Worm (Caenorhabditis elegans): ENCODE results near the gene trpa-1.
A peak's percentile ranks its signal among the peaks of the same experiment; 100 is the strongest.

Gene trpa-1

DNA sequence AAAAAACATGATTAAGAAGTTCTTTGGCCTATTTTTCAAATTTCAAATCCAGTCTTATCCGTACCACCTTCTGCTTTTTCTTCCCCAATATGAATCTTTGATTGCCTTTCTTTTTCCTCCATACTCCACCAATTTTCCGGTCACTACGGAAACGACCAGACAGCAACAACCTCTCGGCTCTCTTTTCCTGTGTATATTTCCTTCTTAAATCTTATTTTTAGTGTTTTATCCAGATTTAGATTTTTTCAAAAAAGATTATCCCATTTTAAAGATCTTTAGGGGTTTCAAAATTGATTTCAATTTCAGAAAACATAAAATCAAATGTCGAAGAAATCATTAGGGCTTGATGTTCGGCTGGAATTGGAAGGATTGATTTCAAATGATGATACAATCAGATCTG lies at the start of gene trpa-1:
Gene trpa-1, plus strand, starts transcription at position 301 of the 400 bp plus-strand sequence.
- TF ChIP-seq skn-1 (tag; optimal IDR thresholded peaks at IDR 0.05) (no peak), arid-1 (GFP tag; conservative IDR thresholded peaks at IDR 0.05) (no peak), lin-29 (GFP tag; IDR thresholded peaks at IDR 0.05) (no peak), zip-11 (GFP tag; IDR thresholded peaks at IDR 0.05) (no peak), duxl-1 (tag; optimal IDR thresholded peaks at IDR 0.05; ENCODE audit: poor library complexity) (no peak), T26A8.4 (GFP tag; IDR thresholded peaks at IDR 0.05) (no peak), fkh-10 (GFP tag; optimal IDR thresholded peaks at IDR 0.05) (no peak), nhr-25 (tag; optimal IDR thresholded peaks at IDR 0.05; ENCODE audit: borderline replicate concordance, insufficient read depth) (no peak)

ce11 chrIV:11820067-11820913 lies 44.0 kb upstream of the trpa-1 start:
- TF ChIP-seq F44E2.7 (GFP tag; IDR thresholded peaks at IDR 0.05) (no peak), dmd-9 (GFP tag; IDR thresholded peaks at IDR 0.05) (no peak), nhr-10 (tag; optimal IDR thresholded peaks at IDR 0.05) (no peak), ces-1 (GFP tag; optimal IDR thresholded peaks at IDR 0.05) (no peak), lin-15B (tag; optimal IDR thresholded peaks at IDR 0.05) (no peak), ceh-62 (tag; optimal IDR thresholded peaks at IDR 0.05) (no peak), aly-2 (tag; optimal IDR thresholded peaks at IDR 0.05) (no peak), mxl-3 (GFP tag; optimal IDR thresholded peaks at IDR 0.05) (no peak), Y5F2A.4 (GFP tag; optimal IDR thresholded peaks at IDR 0.05) (peak; percentile 17), nhr-76 (tag; optimal IDR thresholded peaks at IDR 0.05) (no peak), T20F7.1 (GFP tag; optimal IDR thresholded peaks at IDR 0.05) (peak; percentile 39), Y48G9A.11 (GFP tag; IDR thresholded peaks at IDR 0.05) (peak; percentile 64), unc-62 (GFP tag; optimal IDR thresholded peaks at IDR 0.05 in 1 of 2) (no peak), unc-62 (tag; optimal IDR thresholded peaks at IDR 0.05) (no peak), F49E8.2 (tag; optimal IDR thresholded peaks at IDR 0.05; ENCODE audit: borderline replicate concordance) (peak; percentile 67), F37D6.2 (tag; optimal IDR thresholded peaks at IDR 0.05) (no peak), php-3 (GFP tag; IDR thresholded peaks at IDR 0.05) (no peak), lin-39 (tag; optimal IDR thresholded peaks at IDR 0.05) (no peak), F26F4.8 (GFP tag; conservative IDR thresholded peaks at IDR 0.05) (no peak), attf-4 (tag; optimal IDR thresholded peaks at IDR 0.05) (no peak), fos-1 (tag; optimal IDR thresholded peaks at IDR 0.05) (no peak), madf-9 (GFP tag; conservative IDR thresholded peaks at IDR 0.05) (no peak), dve-1 (tag; optimal IDR thresholded peaks at IDR 0.05; ENCODE audit: insufficient read depth) (peak; percentile 20), daf-16 (GFP tag; optimal IDR thresholded peaks at IDR 0.05) (no peak), daf-16 (tag; optimal IDR thresholded peaks at IDR 0.05) (no peak), ztf-7 (tag; optimal IDR thresholded peaks at IDR 0.05) (no peak), unc-130 (GFP tag; optimal IDR thresholded peaks at IDR 0.05) (peak; percentile 3), daf-19 (GFP tag; conservative IDR thresholded peaks at IDR 0.05) (no peak), mdt-29 (GFP tag; IDR thresholded peaks at IDR 0.05) (no peak), duxl-1 (tag; optimal IDR thresholded peaks at IDR 0.05; ENCODE audit: poor library complexity) (peak; percentile 30), mes-2 (tag; optimal IDR thresholded peaks at IDR 0.05; ENCODE audit: poor library complexity, severe bottlenecking) (peak; percentile 31), hlh-11 (tag; optimal IDR thresholded peaks at IDR 0.05) (peak; percentile 11), spr-1 (tag; optimal IDR thresholded peaks at IDR 0.05) (no peak), nhr-42 (GFP tag; IDR thresholded peaks at IDR 0.05) (no peak), saeg-2 (GFP tag; IDR thresholded peaks at IDR 0.05) (0 out of 2 replicates have a peak, but pooled peaks have one; percentile 18), ceh-44 (GFP tag; IDR thresholded peaks at IDR 0.05) (no peak), ceh-32 (tag; optimal IDR thresholded peaks at IDR 0.05; ENCODE audit: poor library complexity) (no peak), ceh-82 (tag; optimal IDR thresholded peaks at IDR 0.05) (no peak), lim-7 (GFP tag; IDR thresholded peaks at IDR 0.05) (no peak), pqm-1 (tag; optimal IDR thresholded peaks at IDR 0.05) (no peak), F10B5.3 (tag; optimal IDR thresholded peaks at IDR 0.05) (no peak), dmd-8 (GFP tag; IDR thresholded peaks at IDR 0.05) (no peak)

Measured in whole organism, L4 larva.